Worm (Caenorhabditis elegans): ENCODE data around the gene srx-6.

DNA sequence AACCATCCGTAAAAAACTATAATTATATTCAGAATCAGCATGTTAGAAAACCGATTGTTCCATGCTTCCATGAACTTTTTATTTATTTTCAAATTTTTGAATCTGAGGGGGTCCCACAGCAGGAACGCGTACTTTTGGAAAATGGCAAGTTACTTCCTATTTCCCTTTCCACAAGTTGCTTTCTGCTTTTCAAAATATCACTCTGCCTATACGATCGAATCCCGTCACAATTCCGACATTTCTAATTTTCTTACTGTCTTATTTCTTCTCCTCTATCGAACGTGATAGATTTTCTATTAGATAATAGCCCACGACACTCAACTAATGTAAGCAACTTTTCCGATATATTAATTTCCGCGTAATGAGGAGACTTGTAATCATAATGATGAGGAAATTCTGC is 37.6 kb downstream of the srx-6 start, which contains the start of gene C13A2.5:
- TF ChIP-seq ama-1 (optimal IDR thresholded peaks at IDR 0.05) (no peak), gei-8 (GFP tag; optimal IDR thresholded peaks at IDR 0.05) (no peak), unc-62 (GFP tag; optimal IDR thresholded peaks at IDR 0.05 in 1 of 2) (no peak), unc-62 (tag; optimal IDR thresholded peaks at IDR 0.05) (no peak), ceh-28 (tag; optimal IDR thresholded peaks at IDR 0.05) (no peak), zip-11 (GFP tag; IDR thresholded peaks at IDR 0.05) (no peak), fkh-10 (GFP tag; optimal IDR thresholded peaks at IDR 0.05) (no peak), zfp-3 (GFP tag; conservative IDR thresholded peaks at IDR 0.05) (no peak), dve-1 (tag; optimal IDR thresholded peaks at IDR 0.05; ENCODE audit: insufficient read depth) (no peak)
